Worm (Caenorhabditis elegans) whole organism, early embryonic: ENCODE measurements around the gene pqn-67.

ENCODE experiments used
- B0310.2 ChIP-seq: sonication (generic microtip); optimal IDR thresholded peaks from 2 replicates; lab custom pipeline; 2016; ENCODE audit warnings: mild to moderate bottlenecking, missing genetic modification characterization, missing compliant biosample characterization
- F13C5.2 ChIP-seq: sonication (generic microtip); optimal IDR thresholded peaks from 2 replicates; lab custom pipeline; 2017; ENCODE audit warnings: mild to moderate bottlenecking, missing genetic modification characterization, inconsistent platforms, missing compliant biosample characterization
- ama-1 ChIP-seq: fragments of 150-350 bp; optimal IDR thresholded peaks from 2 replicates; lab custom pipeline; 2014
- ceh-13 ChIP-seq: fragments of 200-800 bp; sonication (Bioruptor generic); optimal IDR thresholded peaks from 2 replicates; lab custom pipeline; 2018; ENCODE audit warnings: mild to moderate bottlenecking, missing genetic modification characterization, missing compliant biosample characterization
- ceh-36 ChIP-seq: sonication (generic microtip); optimal IDR thresholded peaks from 2 replicates; lab custom pipeline; 2016; ENCODE audit warnings: missing genetic modification characterization, inconsistent platforms, missing compliant biosample characterization
- ets-7 ChIP-seq: sonication (generic microtip); optimal IDR thresholded peaks from 2 replicates; lab custom pipeline; 2016; ENCODE audit warnings: missing genotype, missing genetic modification characterization, missing compliant biosample characterization
- flt-1 ChIP-seq: fragments of 200-800 bp; sonication (Bioruptor generic); IDR thresholded peaks from 2 replicates; pipeline ENCODE4 v1.3.6; 2022; ENCODE audit warnings: missing genetic modification characterization, missing compliant biosample characterization
- hmbx-1 ChIP-seq: sonication (generic microtip); optimal IDR thresholded peaks from 2 replicates; lab custom pipeline; 2016; ENCODE audit warnings: mild to moderate bottlenecking, missing genetic modification characterization, missing compliant biosample characterization
- hnd-1 ChIP-seq: sonication (generic microtip); optimal IDR thresholded peaks from 2 replicates; lab custom pipeline; 2016; ENCODE audit warnings: missing genetic modification characterization, missing compliant biosample characterization
- pes-1 ChIP-seq: fragments of 200-800 bp; sonication (Bioruptor generic); IDR thresholded peaks from 2 replicates; pipeline ENCODE4 v1.3.6; 2022; ENCODE audit warnings: missing genetic modification reagents, missing genetic modification characterization, missing compliant biosample characterization
- scrt-1 ChIP-seq: fragments of 200-800 bp; sonication (Bioruptor generic); IDR thresholded peaks from 2 replicates; pipeline ENCODE4 v1.3.6; 2022; ENCODE audit warnings: missing genetic modification characterization, missing compliant biosample characterization
- sea-1 ChIP-seq: fragments of 200-800 bp; sonication (Bioruptor generic); conservative IDR thresholded peaks from 2 replicates; pipeline ENCODE4 v1.3.6; 2022; ENCODE audit warnings: missing genetic modification characterization, missing compliant biosample characterization
- tbx-11 ChIP-seq: fragments of 200-800 bp; sonication (Bioruptor generic); IDR thresholded peaks from 2 replicates; pipeline ENCODE4 v1.3.6; 2022; ENCODE audit warnings: missing genetic modification characterization, missing compliant biosample characterization
- tbx-37 ChIP-seq: fragments of 200-800 bp; sonication (Bioruptor generic); conservative IDR thresholded peaks from 2 replicates; pipeline ENCODE4 v1.3.6; 2022; ENCODE audit warnings: missing genetic modification reagents, missing genetic modification characterization, missing compliant biosample characterization

DNA sequence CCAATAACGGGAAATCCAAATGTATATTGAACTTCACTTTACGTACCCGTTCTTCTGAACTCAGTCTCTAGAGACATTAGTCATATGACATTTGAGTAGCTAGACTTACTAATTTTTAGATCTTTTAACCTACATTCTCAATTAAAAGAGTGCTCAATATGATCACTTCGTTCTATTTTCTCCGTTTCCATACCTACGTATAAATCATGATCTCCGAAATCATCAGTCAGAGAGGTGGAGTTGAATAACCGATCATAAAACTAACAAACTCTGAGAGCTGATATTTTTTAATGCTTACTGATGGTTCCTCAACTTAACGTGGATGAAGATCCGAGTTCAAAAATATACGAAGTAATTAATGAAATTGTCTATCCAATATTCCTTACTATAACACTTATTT lies 39.8 kb downstream of the pqn-67 start, which contains the start of gene srd-35:
- TF ChIP-seq flt-1 (GFP tag; lab: Robert Waterston, UW) (no peak), ama-1 (lab: Kevin White, UChicago) (no peak), ceh-13 (GFP tag; lab: Kevin White, UChicago) (no peak), ceh-36 (tag; lab: Kevin White, UChicago) (no peak), tbx-37 (GFP tag; lab: Robert Waterston, UW) (no peak), B0310.2 (tag; lab: Kevin White, UChicago) (no peak), F13C5.2 (tag; lab: Kevin White, UChicago) (no peak), sea-1 (no peak), ets-7 (tag; lab: Kevin White, UChicago) (no peak), pes-1 (GFP tag; lab: Robert Waterston, UW) (no peak), tbx-11 (GFP tag; lab: Robert Waterston, UW) (no peak), hnd-1 (no peak), hmbx-1 (tag; lab: Kevin White, UChicago) (no peak), scrt-1 (no peak)
